Fruit fly (Drosophila melanogaster) whole organism, embryonic: ENCODE data around the gene Gmppb.

ENCODE experiments used
- Aef1 ChIP-seq: fragments of 200-800 bp; sonication (Bioruptor generic); IDR thresholded peaks from 3 replicates; pipeline ENCODE4 v1.3.6; 2022; ENCODE audit warnings: missing biosample characterization, missing genetic modification characterization
- B-H1 ChIP-seq: fragments of 200-800 bp; sonication (Bioruptor generic); IDR thresholded peaks from 3 replicates; pipeline ENCODE4 v1.3.6; 2022; ENCODE audit warnings: missing biosample characterization, missing genetic modification characterization
- B-H2 ChIP-seq: fragments of 200-800 bp; sonication (Bioruptor generic); optimal IDR thresholded peaks from 2 replicates; lab custom pipeline; 2018; ENCODE audit warnings: missing biosample characterization, mild to moderate bottlenecking, missing genetic modification characterization
- Bdp1 ChIP-seq: fragments of 200-800 bp; sonication (Bioruptor generic); optimal IDR thresholded peaks from 3 replicates; lab custom pipeline; 2016; ENCODE audit warnings: missing biosample characterization, missing genetic modification characterization
- Bgb ChIP-seq: fragments of 200-800 bp; sonication (Bioruptor generic); IDR thresholded peaks from 2 replicates; pipeline ENCODE4 v1.3.6; 2022; ENCODE audit warnings: missing biosample characterization, missing genetic modification characterization; ENCODE audit not compliant: partially characterized antibody
- CG10321 ChIP-seq: fragments of 200-800 bp; sonication (Bioruptor generic); IDR thresholded peaks from 2 replicates; pipeline ENCODE4 v1.3.6; 2022; ENCODE audit warnings: missing biosample characterization, missing genetic modification characterization
- CG11456 ChIP-seq: fragments of 200-800 bp; sonication (Bioruptor generic); IDR thresholded peaks from 3 replicates; pipeline ENCODE4 v1.3.6; 2022; ENCODE audit warnings: missing biosample characterization, missing genetic modification characterization
- CG11560 ChIP-seq: fragments of 200-800 bp; sonication (Bioruptor generic); IDR thresholded peaks from 3 replicates; pipeline ENCODE4 v1.3.6; 2022; ENCODE audit warnings: missing biosample characterization, missing genetic modification characterization
- CG11696 ChIP-seq: fragments of 200-800 bp; sonication (Bioruptor generic); IDR thresholded peaks from 2 replicates; pipeline ENCODE4 v1.3.6; 2022; ENCODE audit warnings: missing biosample characterization, missing genetic modification characterization
- CG12071 ChIP-seq: fragments of 200-800 bp; sonication (Bioruptor generic); optimal IDR thresholded peaks from 3 replicates; lab custom pipeline; 2018; ENCODE audit warnings: missing biosample characterization, mild to moderate bottlenecking, missing genetic modification characterization
- CG12104 ChIP-seq: fragments of 200-800 bp; sonication (Bioruptor generic); optimal IDR thresholded peaks from 3 replicates; lab custom pipeline; 2016; ENCODE audit warnings: missing biosample characterization, missing genetic modification characterization
- CG12219 ChIP-seq: fragments of 200-800 bp; sonication (Bioruptor generic); optimal IDR thresholded peaks from 3 replicates; lab custom pipeline; 2018; ENCODE audit warnings: missing biosample characterization, mild to moderate bottlenecking, missing genetic modification characterization
- CG13287 ChIP-seq: fragments of 200-800 bp; sonication (Bioruptor generic); IDR thresholded peaks from 2 replicates; pipeline ENCODE4 v1.3.6; 2022; ENCODE audit warnings: missing biosample characterization, missing genetic modification characterization; ENCODE audit not compliant: partially characterized antibody
- CG13624 ChIP-seq: fragments of 200-800 bp; sonication (Bioruptor generic); optimal IDR thresholded peaks from 2 replicates; lab custom pipeline; 2016; ENCODE audit warnings: missing biosample characterization, missing genetic modification characterization
- CG14667 ChIP-seq: fragments of 200-800 bp; sonication (Bioruptor generic); IDR thresholded peaks from 2 replicates; pipeline ENCODE4 v1.3.6; 2022; ENCODE audit warnings: missing biosample characterization, missing genetic modification characterization
- CG15011 ChIP-seq: fragments of 200-800 bp; sonication (Bioruptor generic); optimal IDR thresholded peaks from 3 replicates; lab custom pipeline; 2018; ENCODE audit warnings: missing biosample characterization, mild to moderate bottlenecking, missing genetic modification characterization
- CG2678 ChIP-seq: fragments of 200-800 bp; sonication (Bioruptor generic); optimal IDR thresholded peaks from 3 replicates; lab custom pipeline; 2019; ENCODE audit warnings: missing biosample characterization, mild to moderate bottlenecking, missing genetic modification characterization, moderate library complexity
- CG3065 ChIP-seq: fragments of 200-800 bp; sonication (Bioruptor generic); optimal IDR thresholded peaks from 2 replicates; lab custom pipeline; 2016; ENCODE audit warnings: missing biosample characterization, missing genetic modification characterization
- CG8089 ChIP-seq: fragments of 200-800 bp; sonication (Bioruptor generic); optimal IDR thresholded peaks from 3 replicates; lab custom pipeline; 2016; ENCODE audit warnings: missing biosample characterization, missing genetic modification characterization
- CG9727 ChIP-seq: fragments of 200-800 bp; sonication (Bioruptor generic); optimal IDR thresholded peaks from 3 replicates; lab custom pipeline; 2017; ENCODE audit warnings: missing biosample characterization, mild to moderate bottlenecking, missing genetic modification characterization
- Chrac-16 ChIP-seq: fragments of 200-800 bp; sonication (Bioruptor generic); optimal IDR thresholded peaks from 3 replicates; lab custom pipeline; 2016; ENCODE audit warnings: missing biosample characterization, missing genetic modification characterization
- Deaf1 ChIP-seq: fragments of 200-800 bp; optimal IDR thresholded peaks from 3 replicates; lab custom pipeline; 2019; ENCODE audit warnings: missing biosample characterization, mild to moderate bottlenecking, missing genetic modification characterization, moderate library complexity
- Dek ChIP-seq: fragments of 200-800 bp; sonication (Bioruptor generic); optimal IDR thresholded peaks from 3 replicates; lab custom pipeline; 2019; ENCODE audit warnings: missing biosample characterization, mild to moderate bottlenecking, missing genetic modification characterization, moderate library complexity
- H15 ChIP-seq: fragments of 200-800 bp; sonication (Bioruptor generic); IDR thresholded peaks from 3 replicates; pipeline ENCODE4 v1.3.6; 2022; ENCODE audit warnings: missing biosample characterization, missing genetic modification characterization
- Hr39 ChIP-seq: fragments of >200 bp; optimal IDR thresholded peaks from 2 replicates; lab custom pipeline; 2017
- Jarid2 ChIP-seq: fragments of 200-800 bp; sonication (Bioruptor generic); optimal IDR thresholded peaks from 3 replicates; lab custom pipeline; 2017; ENCODE audit warnings: mild to moderate bottlenecking, missing biosample characterization, missing genetic modification reagents, missing genetic modification characterization
- Nf-YB ChIP-seq: fragments of 200-800 bp; sonication (Bioruptor generic); optimal IDR thresholded peaks from 3 replicates; lab custom pipeline; 2019; ENCODE audit warnings: missing biosample characterization, mild to moderate bottlenecking, missing genetic modification characterization, moderate library complexity
- Nf-YC ChIP-seq: fragments of 200-800 bp; optimal IDR thresholded peaks from 3 replicates; lab custom pipeline; 2019; ENCODE audit warnings: missing biosample characterization, mild to moderate bottlenecking, missing genetic modification characterization, moderate library complexity
- PHDP ChIP-seq: fragments of 200-800 bp; sonication (Bioruptor generic); optimal IDR thresholded peaks from 3 replicates; lab custom pipeline; 2018; ENCODE audit warnings: missing biosample characterization, mild to moderate bottlenecking, missing genetic modification characterization, moderate library complexity
- Spps ChIP-seq: fragments of 200-800 bp; sonication (Bioruptor generic); optimal IDR thresholded peaks from 2 replicates; lab custom pipeline; 2018; ENCODE audit warnings: missing biosample characterization, mild to moderate bottlenecking, missing genetic modification characterization
- Xbp1 ChIP-seq: fragments of 200-800 bp; sonication (Bioruptor generic); optimal IDR thresholded peaks from 3 replicates; lab custom pipeline; 2016; ENCODE audit warnings: missing biosample characterization, mild to moderate bottlenecking, missing genetic modification characterization
- az2 ChIP-seq: fragments of 200-800 bp; sonication (Bioruptor generic); optimal IDR thresholded peaks from 3 replicates; lab custom pipeline; 2016; ENCODE audit warnings: missing biosample characterization, missing genetic modification characterization
- cg ChIP-seq: fragments of 200-800 bp; sonication (Bioruptor generic); optimal IDR thresholded peaks from 3 replicates; lab custom pipeline; 2019; ENCODE audit warnings: missing biosample characterization, mild to moderate bottlenecking, missing genetic modification characterization, moderate library complexity
- croc ChIP-seq: fragments of 200-800 bp; sonication (Bioruptor generic); conservative IDR thresholded peaks from 3 replicates; pipeline ENCODE4 v1.3.6; 2022; ENCODE audit warnings: missing biosample characterization, missing genetic modification characterization
- cwo ChIP-seq: fragments of 200-800 bp; sonication (Bioruptor generic); optimal IDR thresholded peaks from 3 replicates; lab custom pipeline; 2017; ENCODE audit warnings: missing biosample characterization, missing genetic modification characterization, mild to moderate bottlenecking, moderate library complexity, missing genetic modification reagents
- en ChIP-seq: fragments of 200-800 bp; sonication (Bioruptor generic); optimal IDR thresholded peaks from 2 replicates; lab custom pipeline; 2016; ENCODE audit warnings: missing biosample characterization, missing genetic modification characterization
- gem ChIP-seq: fragments of 200-800 bp; sonication (Bioruptor generic); optimal IDR thresholded peaks from 2 replicates; lab custom pipeline; 2019; ENCODE audit warnings: missing biosample characterization, mild to moderate bottlenecking, missing genetic modification characterization, moderate library complexity
- grau ChIP-seq: fragments of 200-800 bp; optimal IDR thresholded peaks from 3 replicates; lab custom pipeline; 2019; ENCODE audit warnings: missing biosample characterization, mild to moderate bottlenecking, missing genetic modification characterization, moderate library complexity
- gsb ChIP-seq: fragments of 200-800 bp; sonication (Bioruptor generic); IDR thresholded peaks from 2 replicates; pipeline ENCODE4 v1.3.6; 2022; ENCODE audit warnings: missing biosample characterization, missing genetic modification characterization
- nom ChIP-seq: fragments of 200-800 bp; sonication (Bioruptor generic); optimal IDR thresholded peaks from 2 replicates; lab custom pipeline; 2017; ENCODE audit warnings: missing biosample characterization, missing genetic modification characterization, mild to moderate bottlenecking, moderate library complexity, missing genetic modification reagents
- p53 ChIP-seq: fragments of 200-800 bp; sonication (Bioruptor generic); optimal IDR thresholded peaks from 2 replicates; lab custom pipeline; 2016; ENCODE audit warnings: missing biosample characterization, missing genetic modification characterization
- sd ChIP-seq: fragments of 200-800 bp; sonication (Bioruptor generic); optimal IDR thresholded peaks from 3 replicates; lab custom pipeline; 2018; ENCODE audit warnings: missing biosample characterization, mild to moderate bottlenecking, missing genetic modification characterization, moderate library complexity
- sens-2 ChIP-seq: fragments of 200-800 bp; sonication (Bioruptor generic); IDR thresholded peaks from 2 replicates; pipeline ENCODE4 v1.3.6; 2022; ENCODE audit warnings: missing biosample characterization, missing genetic modification characterization
- sisA ChIP-seq: fragments of 200-800 bp; sonication (Bioruptor generic); IDR thresholded peaks from 2 replicates; pipeline ENCODE4 v1.3.6; 2022; ENCODE audit warnings: missing biosample characterization, missing genetic modification characterization
- sug ChIP-seq: fragments of 200-800 bp; optimal IDR thresholded peaks from 2 replicates; lab custom pipeline; 2019; ENCODE audit warnings: missing biosample characterization, mild to moderate bottlenecking, missing genetic modification characterization, moderate library complexity
- tna ChIP-seq: fragments of 200-800 bp; sonication (Bioruptor generic); IDR thresholded peaks from 2 replicates; pipeline ENCODE4 v1.3.6; 2022; ENCODE audit warnings: missing biosample characterization, missing genetic modification characterization; ENCODE audit not compliant: partially characterized antibody
- tup ChIP-seq: fragments of 200-800 bp; sonication (Bioruptor generic); optimal IDR thresholded peaks from 2 replicates; lab custom pipeline; 2016; ENCODE audit warnings: missing biosample characterization, mild to moderate bottlenecking, missing genetic modification characterization, moderate library complexity
- usp ChIP-seq: fragments of >200 bp; optimal IDR thresholded peaks from 2 replicates; lab custom pipeline; 2017; ENCODE audit warnings: missing biosample characterization, missing genetic modification characterization
- vvl ChIP-seq: fragments of 200-800 bp; sonication (Bioruptor generic); IDR thresholded peaks from 2 replicates; pipeline ENCODE4 v1.3.6; 2022; ENCODE audit warnings: missing biosample characterization, missing genetic modification characterization
- wek ChIP-seq: fragments of 200-800 bp; sonication (Bioruptor generic); optimal IDR thresholded peaks from 3 replicates; lab custom pipeline; 2018; ENCODE audit warnings: missing biosample characterization, mild to moderate bottlenecking, missing genetic modification characterization, moderate library complexity

Gene Gmppb

DNA sequence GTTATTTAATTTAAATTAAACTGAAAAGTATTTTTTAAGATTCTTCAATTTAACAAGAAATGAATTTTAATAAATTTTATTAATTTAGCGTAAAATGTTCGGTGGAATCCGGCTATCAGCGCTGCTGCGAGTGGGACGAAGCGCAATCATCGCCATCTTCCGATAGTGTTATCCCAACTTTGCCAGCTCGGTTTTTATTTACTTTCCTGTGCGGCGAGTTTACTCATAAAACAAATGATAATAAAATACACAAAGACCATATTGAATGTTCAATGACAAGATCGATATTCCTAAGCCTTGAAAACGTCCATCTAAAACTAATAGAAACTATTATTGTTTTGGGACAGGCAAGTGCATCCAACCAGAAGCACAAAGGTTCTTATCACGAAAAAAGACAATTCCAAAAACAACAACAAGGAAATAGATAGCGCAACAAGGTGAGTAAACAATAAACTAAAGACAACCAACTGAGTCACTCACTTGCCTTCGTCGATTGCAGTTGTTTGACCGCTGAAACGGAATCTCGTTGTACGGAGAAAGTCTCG, 2.0 kb downstream of the Gmppb start (continued):
- no peak for TF ChIP-seq CG11696
- TF ChIP-seq CG8089, result peak; percentile 55
- TF ChIP-seq gem (tag; lab: Kevin White, UChicago), result peak; percentile 66
- no peak for TF ChIP-seq CG11560 (tag; lab: Robert Waterston, UW)
- peak; percentile 82 for TF ChIP-seq CG11456 (GFP tag; lab: Robert Waterston, UW)
- peak; percentile 75 for TF ChIP-seq PHDP
- no peak for TF ChIP-seq tup
- 0 out of 2 replicates have a peak, but pooled peaks have one; percentile 34 for TF ChIP-seq CG10321 (GFP tag; lab: Robert Waterston, UW)
- TF ChIP-seq CG3065 (GFP tag; lab: Kevin White, UChicago), result peak; percentile 4
- no peak for TF ChIP-seq CG14667
- no peak for TF ChIP-seq p53 (GFP tag; lab: Kevin White, UChicago)
- no peak for TF ChIP-seq CG13624 (GFP tag; lab: Kevin White, UChicago)
- no peak for TF ChIP-seq Jarid2 (GFP tag; lab: Kevin White, UChicago)
- no peak; the same call in 1 of the 2 replicates for TF ChIP-seq gsb (GFP tag; lab: Robert Waterston, UW)
- peak; percentile 67 for TF ChIP-seq CG13287
- TF ChIP-seq vvl (GFP tag; lab: Robert Waterston, UW), result peak; percentile 68
- TF ChIP-seq cwo (GFP tag; lab: Kevin White, UChicago), result no peak
- TF ChIP-seq CG15011, result peak; percentile 61
- peak; percentile 32 for TF ChIP-seq sd (tag; lab: Kevin White, UChicago)
- peak; percentile 29 for TF ChIP-seq Bdp1 (GFP tag; lab: Kevin White, UChicago)
- peak; percentile 42 for TF ChIP-seq grau (tag; lab: Kevin White, UChicago)
- TF ChIP-seq sens-2 (GFP tag; lab: Robert Waterston, UW), result peak; percentile 48; the same call in 1 of the 2 replicates
- TF ChIP-seq wek (GFP tag; lab: Kevin White, UChicago), result peak; percentile 87
- peak; percentile 13 for TF ChIP-seq Deaf1 (tag; lab: Kevin White, UChicago)
- no peak for TF ChIP-seq Hr39
- peak; percentile 51 for TF ChIP-seq Nf-YC
- peak; percentile 43 for TF ChIP-seq croc (GFP tag; lab: Robert Waterston, UW)
- TF ChIP-seq Aef1 (GFP tag; lab: Robert Waterston, UW), result peak; percentile 67; the same call in 2 of the 3 replicates
- TF ChIP-seq nom, result peak; percentile 70
- TF ChIP-seq tna, result 0 out of 2 replicates have a peak, but pooled peaks have one; percentile 20
- peak; percentile 37; the same call in 1 of the 3 replicates for TF ChIP-seq B-H1 (GFP tag; lab: Robert Waterston, UW)
- peak; percentile 48 for TF ChIP-seq B-H2 (GFP tag; lab: Kevin White, UChicago)
- peak; percentile 45 for TF ChIP-seq en (GFP tag; lab: Kevin White, UChicago)
- TF ChIP-seq Dek, result no peak
- TF ChIP-seq H15 (GFP tag; lab: Robert Waterston, UW), result peak; percentile 62; the same call in 2 of the 3 replicates
- peak; percentile 68 for TF ChIP-seq Spps
- no peak for TF ChIP-seq cg (GFP tag; lab: Kevin White, UChicago)
- no peak for TF ChIP-seq CG2678 (tag; lab: Kevin White, UChicago)
- peak; percentile 72 for TF ChIP-seq Bgb (GFP tag; lab: Robert Waterston, UW)
- no peak for TF ChIP-seq CG12071
- TF ChIP-seq az2 (GFP tag; lab: Kevin White, UChicago), result peak; percentile 43
- TF ChIP-seq Nf-YB (GFP tag; lab: Kevin White, UChicago), result peak; percentile 68
- peak; percentile 58 for TF ChIP-seq sisA
- peak; percentile 49 for TF ChIP-seq CG12104 (GFP tag; lab: Kevin White, UChicago)
- TF ChIP-seq CG12219 (GFP tag; lab: Kevin White, UChicago), result peak; percentile 71
- peak; percentile 67 for TF ChIP-seq CG9727 (GFP tag; lab: Kevin White, UChicago)
- no peak for TF ChIP-seq usp (GFP tag; lab: Kevin White, UChicago)
- peak; percentile 19 for TF ChIP-seq Chrac-16 (GFP tag; lab: Kevin White, UChicago)
- TF ChIP-seq sug, result peak; percentile 58
- TF ChIP-seq Xbp1 (GFP tag; lab: Kevin White, UChicago), result peak; percentile 1
